Fruit fly (Drosophila melanogaster): ENCODE data around the gene dsx.
A peak's percentile ranks its signal among the peaks of the same experiment; 100 is the strongest.

dm6 chr3R:7886859-7887190 is 80.4 kb downstream of the dsx start, which contains the start of gene ArgRS-m:
- TF ChIP-seq CG8478 (optimal IDR thresholded peaks at IDR 0.05): no peak
- TF ChIP-seq CTCF (optimal IDR thresholded peaks at IDR 0.05): peak in 1 of 2 experiments; percentile 8
